Fruit fly (Drosophila melanogaster): ENCODE results near the gene Hip14.

DNA sequence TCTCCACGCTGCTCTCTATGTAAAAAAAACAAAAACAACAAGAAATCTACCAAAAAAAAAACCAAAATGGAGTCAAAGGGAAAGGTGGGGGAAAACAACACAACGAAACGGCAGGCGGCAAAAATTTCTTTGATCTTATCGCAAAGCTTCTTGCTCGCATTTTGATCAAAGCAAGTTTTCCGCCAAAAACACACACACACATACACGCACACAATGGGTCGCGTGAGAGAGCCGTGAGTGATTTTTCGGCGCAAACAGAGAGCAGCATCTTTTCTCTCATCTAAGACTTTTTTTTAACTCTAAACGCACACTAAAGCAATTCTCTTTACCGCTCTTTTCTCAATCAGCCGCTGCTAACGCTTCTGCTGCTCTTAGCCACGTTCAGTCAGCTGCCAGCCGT, 40.9 kb downstream of the Hip14 start:
- TF ChIP-seq CTCF (optimal IDR thresholded peaks at IDR 0.05): no peak
- no peak for TF ChIP-seq CG8478 (optimal IDR thresholded peaks at IDR 0.05)

All from S2 (cell line).